Fruit fly (Drosophila melanogaster) whole organism, wandering third instar larva: ENCODE data around the gene CG32246.

Experiments used
- CG32264 ChIP-seq: fragments of 200-800 bp; sonication (Bioruptor generic); optimal IDR thresholded peaks from 2 replicates; lab custom pipeline; 2016; ENCODE audit warnings: missing biosample characterization, missing genetic modification characterization
- CG9705 ChIP-seq: fragments of 200-800 bp; sonication (Bioruptor generic); optimal IDR thresholded peaks from 2 replicates; lab custom pipeline; 2018; ENCODE audit warnings: missing biosample characterization, mild to moderate bottlenecking, missing genetic modification characterization
- CrebA ChIP-seq: fragments of 200-800 bp; sonication (Bioruptor generic); optimal IDR thresholded peaks from 2 replicates; lab custom pipeline; 2016; ENCODE audit warnings: missing biosample characterization, mild to moderate bottlenecking, missing genetic modification characterization, borderline replicate concordance
- Dfd ChIP-seq: fragments of >200 bp; optimal IDR thresholded peaks from 2 replicates; lab custom pipeline; 2017; ENCODE audit warnings: missing biosample characterization, missing genetic modification characterization
- Dif ChIP-seq: fragments of 200-275, 200-300 bp; sonication (Bioruptor generic); optimal IDR thresholded peaks from 2 replicates; lab custom pipeline; 2018; ENCODE audit warnings: missing biosample characterization, missing genetic modification characterization; ENCODE audit not compliant: partially characterized antibody
- HLH106 ChIP-seq: fragments of 200-800 bp; optimal IDR thresholded peaks from 3 replicates; lab custom pipeline; 2019; ENCODE audit warnings: missing biosample characterization, mild to moderate bottlenecking, missing genetic modification characterization, moderate library complexity
- Hnf4 ChIP-seq: fragments of 200-800 bp; sonication (Bioruptor generic); optimal IDR thresholded peaks from 2 replicates; lab custom pipeline; 2016; ENCODE audit warnings: missing biosample characterization, mild to moderate bottlenecking, missing genetic modification characterization
- Hr83 ChIP-seq: fragments of 200-300 bp; sonication (Bioruptor generic); optimal IDR thresholded peaks from 2 replicates; lab custom pipeline; 2016; ENCODE audit warnings: missing biosample characterization, mild to moderate bottlenecking, missing genetic modification characterization, moderate library complexity; ENCODE audit not compliant: poor library complexity, severe bottlenecking
- Mio ChIP-seq: sonication (Bioruptor generic); optimal IDR thresholded peaks from 2 replicates; lab custom pipeline; 2016; ENCODE audit warnings: missing biosample characterization, missing genetic modification characterization
- Rel ChIP-seq, 2 experiments: fragments of 200-800 bp; sonication (Bioruptor generic) in 1 of 2; optimal IDR thresholded peaks; 2 replicates in 1 of 2; 3 replicates in 1 of 2; lab custom pipeline; 2016 to 2019; ENCODE audit warnings: mild to moderate bottlenecking in 2 of 2, missing biosample characterization in 2 of 2, missing genetic modification characterization in 2 of 2, moderate library complexity in 1 of 2
- Sp1 ChIP-seq: fragments of 200-800 bp; sonication (Bioruptor generic); optimal IDR thresholded peaks from 3 replicates; lab custom pipeline; 2019; ENCODE audit warnings: missing biosample characterization, mild to moderate bottlenecking, missing genetic modification characterization, moderate library complexity
- Vsx2 ChIP-seq: fragments of 200-300, 225-300 bp; sonication (Bioruptor generic); optimal IDR thresholded peaks from 2 replicates; lab custom pipeline; 2018; ENCODE audit warnings: missing biosample characterization, missing genetic modification characterization; ENCODE audit not compliant: partially characterized antibody
- br ChIP-seq: fragments of 200-800 bp; sonication (Bioruptor generic); optimal IDR thresholded peaks from 2 replicates; lab custom pipeline; 2016; ENCODE audit warnings: missing biosample characterization, missing genetic modification characterization
- brk ChIP-seq: fragments of 200-800 bp; sonication (Bioruptor generic); optimal IDR thresholded peaks from 2 replicates; lab custom pipeline; 2016; ENCODE audit warnings: missing biosample characterization, mild to moderate bottlenecking, missing genetic modification characterization
- dl ChIP-seq, 2 experiments: fragments of 175-275, 200-275 bp in 1 of 2; fragments of 200-275 bp in 1 of 2; sonication (Bioruptor generic); optimal IDR thresholded peaks; lab custom pipeline; 2018; ENCODE audit warnings: mild to moderate bottlenecking in 2 of 2, missing biosample characterization in 2 of 2, missing genetic modification characterization in 2 of 2, moderate library complexity in 2 of 2; ENCODE audit not compliant: partially characterized antibody in 2 of 2, insufficient read depth in 1 of 2
- dmrt93B ChIP-seq: fragments of 200-800 bp; sonication (Bioruptor generic); optimal IDR thresholded peaks from 2 replicates; lab custom pipeline; 2018; ENCODE audit warnings: missing biosample characterization, mild to moderate bottlenecking, missing genetic modification characterization
- dsf ChIP-seq: sonication (Bioruptor generic); optimal IDR thresholded peaks from 2 replicates; lab custom pipeline; 2016; ENCODE audit warnings: missing biosample characterization, missing genetic modification characterization, borderline replicate concordance
- ey ChIP-seq: fragments of 200-800 bp; sonication (Bioruptor generic); optimal IDR thresholded peaks from 2 replicates; lab custom pipeline; 2016; ENCODE audit warnings: missing biosample characterization, missing genetic modification characterization
- foxo ChIP-seq, 2 experiments: fragments of 200-800 bp; sonication (Bioruptor generic); optimal IDR thresholded peaks; 2 replicates in 1 of 2; 3 replicates in 1 of 2; lab custom pipeline; 2016 to 2017; ENCODE audit warnings: missing biosample characterization in 2 of 2, missing genetic modification characterization in 2 of 2
- fru ChIP-seq: fragments of 200-800 bp; sonication (Bioruptor generic); optimal IDR thresholded peaks from 3 replicates; lab custom pipeline; 2016; ENCODE audit warnings: missing biosample characterization, mild to moderate bottlenecking, missing genetic modification characterization
- h ChIP-seq: fragments of 200-800 bp; sonication (Bioruptor generic); optimal IDR thresholded peaks from 3 replicates; lab custom pipeline; 2016; ENCODE audit warnings: missing biosample characterization, mild to moderate bottlenecking, missing genetic modification characterization
- psq ChIP-seq: fragments of 200-800 bp; sonication (Bioruptor generic); optimal IDR thresholded peaks from 3 replicates; lab custom pipeline; 2017; ENCODE audit warnings: missing biosample characterization, mild to moderate bottlenecking, missing genetic modification characterization, moderate library complexity
- rgr ChIP-seq: fragments of 200-800 bp; sonication (Bioruptor generic); optimal IDR thresholded peaks from 3 replicates; lab custom pipeline; 2016; ENCODE audit warnings: missing biosample characterization, mild to moderate bottlenecking, missing genetic modification characterization
- sage ChIP-seq: fragments of 200-800 bp; sonication (Bioruptor generic); optimal IDR thresholded peaks from 2 replicates; lab custom pipeline; 2016; ENCODE audit warnings: missing biosample characterization, mild to moderate bottlenecking, missing genetic modification characterization
- sv ChIP-seq: fragments of 200-800 bp; sonication (Bioruptor generic); optimal IDR thresholded peaks from 3 replicates; lab custom pipeline; 2016; ENCODE audit warnings: missing biosample characterization, missing genetic modification characterization
- tai ChIP-seq: sonication (Bioruptor generic); optimal IDR thresholded peaks from 2 replicates; lab custom pipeline; 2016; ENCODE audit warnings: missing biosample characterization, missing genetic modification characterization
- usp ChIP-seq: fragments of >200 bp; optimal IDR thresholded peaks from 2 replicates; lab custom pipeline; 2017; ENCODE audit warnings: missing biosample characterization, missing genetic modification characterization
- woc ChIP-seq: sonication (Bioruptor generic); optimal IDR thresholded peaks from 2 replicates; lab custom pipeline; 2016; ENCODE audit warnings: missing biosample characterization, mild to moderate bottlenecking, missing genetic modification characterization

CG32246 gene

DNA sequence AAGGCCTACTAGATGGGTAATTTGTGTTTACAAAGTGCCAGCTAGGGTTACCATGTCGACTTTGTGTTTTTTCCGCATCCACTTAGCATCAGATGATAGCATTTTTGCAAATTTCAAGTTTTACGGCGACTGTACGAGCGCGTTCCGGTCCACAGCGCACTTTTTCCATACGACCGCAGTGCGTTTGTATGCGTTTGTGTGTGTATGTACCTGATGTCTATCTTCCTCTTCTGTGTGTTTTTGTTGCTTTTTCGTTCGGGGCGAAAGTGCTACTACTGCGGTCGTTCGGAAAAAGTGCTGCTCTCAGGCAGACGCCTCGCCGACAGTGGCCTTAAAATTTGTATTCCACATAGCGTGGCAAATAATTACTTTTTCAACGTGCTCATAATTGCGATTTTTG, 6.0 kb downstream of the CG32246 start:
- no peak for TF ChIP-seq ey (GFP tag; lab: Kevin White, UChicago)
- TF ChIP-seq h (GFP tag; lab: Kevin White, UChicago): no peak
- no peak for TF ChIP-seq tai (GFP tag; lab: Kevin White, UChicago)
- TF ChIP-seq Dfd: no peak
- TF ChIP-seq CrebA (GFP tag; lab: Kevin White, UChicago): no peak
- no peak for TF ChIP-seq Rel (GFP tag; optimal IDR thresholded peaks at IDR 0.05; lab: Kevin White, UChicago)
- TF ChIP-seq Rel (tag; optimal IDR thresholded peaks at IDR 0.05; lab: Kevin White, UChicago): peak; percentile 9
- TF ChIP-seq sv (GFP tag; lab: Kevin White, UChicago): no peak
- TF ChIP-seq CG9705 (GFP tag; lab: Kevin White, UChicago): no peak
- no peak for TF ChIP-seq dl (GFP tag; optimal IDR thresholded peaks at IDR 0.05; lab: Kevin White, UChicago; ENCODE audit: insufficient read depth in 1 of 2, partially characterized antibody in 2 of 2)
- TF ChIP-seq CG32264 (GFP tag; lab: Kevin White, UChicago): no peak
- no peak for TF ChIP-seq sage (GFP tag; lab: Kevin White, UChicago)
- TF ChIP-seq Dif: peak; percentile 43
- TF ChIP-seq, all 38 proteins: peak for 2

DNA sequence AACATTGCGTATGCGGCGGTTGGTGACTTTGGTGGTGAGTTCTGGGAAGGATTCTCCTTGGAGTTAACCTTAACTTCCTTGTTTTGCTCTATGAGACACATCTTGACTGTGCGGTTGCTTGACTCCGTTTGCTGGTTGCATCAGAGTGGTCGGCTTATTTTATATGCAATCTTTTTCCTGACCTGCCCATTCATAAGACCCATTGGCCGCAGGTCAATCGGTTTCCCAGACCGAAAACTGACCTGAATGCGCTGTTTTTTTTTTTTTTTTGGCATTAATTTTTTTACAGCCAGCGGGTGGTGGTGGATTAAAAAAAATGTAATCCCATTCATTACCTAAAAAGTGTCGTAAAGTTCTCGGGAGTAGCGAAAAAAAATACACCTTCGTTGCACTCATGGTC, 13.7 kb downstream of the CG32246 start, which contains the start of gene CG13716:
Gene CG13716, minus strand, starts transcription at position 101 of the 400 bp plus-strand sequence.
- no peak for TF ChIP-seq rgr (GFP tag; lab: Kevin White, UChicago)
- TF ChIP-seq dsf (GFP tag; lab: Kevin White, UChicago): no peak
- no peak for TF ChIP-seq ey (GFP tag; lab: Kevin White, UChicago)
- no peak for TF ChIP-seq Dfd
- TF ChIP-seq psq (GFP tag; lab: Kevin White, UChicago): no peak
- TF ChIP-seq brk (GFP tag; lab: Kevin White, UChicago): no peak
- no peak for TF ChIP-seq dmrt93B
- TF ChIP-seq foxo (GFP tag; optimal IDR thresholded peaks at IDR 0.05; lab: Kevin White, UChicago): no peak
- no peak for TF ChIP-seq tai (GFP tag; lab: Kevin White, UChicago)
- no peak for TF ChIP-seq Dif
- TF ChIP-seq, all 38 proteins: peak for 0

DNA sequence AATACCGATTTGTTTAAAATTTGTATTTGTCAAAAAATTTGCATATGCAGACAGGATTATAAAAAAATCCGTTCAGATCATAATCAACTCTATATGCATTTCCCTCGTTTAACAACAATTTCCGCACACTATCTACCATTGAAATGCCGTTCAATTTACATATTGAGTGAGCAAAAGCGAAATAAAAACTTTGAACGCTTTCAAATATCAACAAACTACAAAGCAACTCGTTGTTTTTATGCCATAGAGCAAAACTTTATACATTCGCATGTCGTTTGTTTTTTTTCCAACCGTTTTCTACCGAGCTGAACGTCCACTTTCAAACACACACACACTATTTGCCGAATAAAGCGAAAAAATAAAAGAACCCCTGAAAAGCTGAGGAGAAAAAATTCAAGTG, 27.0 kb downstream of the CG32246 start, which contains the start of gene TTLL1B:
Gene TTLL1B, plus strand, starts transcription at position 301 of the 400 bp plus-strand sequence.
- TF ChIP-seq Dif (no peak), brk (GFP tag; lab: Kevin White, UChicago) (no peak), dl (GFP tag; optimal IDR thresholded peaks at IDR 0.05; lab: Kevin White, UChicago; ENCODE audit: insufficient read depth in 1 of 2, partially characterized antibody in 2 of 2) (no peak), br (no peak), dsf (GFP tag; lab: Kevin White, UChicago) (no peak), tai (GFP tag; lab: Kevin White, UChicago) (no peak), usp (GFP tag; lab: Kevin White, UChicago) (no peak), HLH106 (tag; lab: Kevin White, UChicago) (no peak)

DNA sequence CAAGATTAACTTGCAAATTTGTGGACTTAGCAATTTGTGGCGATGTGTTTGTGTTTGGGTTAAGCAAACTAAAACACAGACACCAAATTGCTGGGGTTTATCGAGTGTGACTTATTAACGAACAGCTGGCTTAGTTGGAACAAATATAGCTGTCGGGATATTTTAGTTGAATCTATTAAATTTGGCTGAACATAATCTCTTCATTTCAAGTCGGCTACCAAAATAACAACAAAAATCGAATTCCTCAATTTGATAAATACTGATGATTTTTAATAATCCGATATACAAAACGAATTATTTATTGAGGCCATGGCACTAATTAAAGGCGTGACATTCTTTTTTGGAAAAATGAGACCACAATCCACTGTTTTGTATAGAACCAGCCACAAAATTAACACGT, 46.3 kb downstream of the CG32246 start, which contains the start of gene CG32236:
Gene CG32236, minus strand, starts transcription at position 101 of the 400 bp plus-strand sequence.
- no peak for TF ChIP-seq fru (GFP tag; lab: Kevin White, UChicago)
- TF ChIP-seq sv (GFP tag; lab: Kevin White, UChicago): no peak
- no peak for TF ChIP-seq psq (GFP tag; lab: Kevin White, UChicago)
- no peak for TF ChIP-seq Mio (GFP tag; lab: Kevin White, UChicago)
- TF ChIP-seq Dfd: no peak
- TF ChIP-seq dl (GFP tag; optimal IDR thresholded peaks at IDR 0.05; lab: Kevin White, UChicago; ENCODE audit: insufficient read depth in 1 of 2, partially characterized antibody in 2 of 2): no peak
- TF ChIP-seq Hnf4: no peak
- no peak for TF ChIP-seq CG9705 (GFP tag; lab: Kevin White, UChicago)
- TF ChIP-seq Rel (GFP tag; optimal IDR thresholded peaks at IDR 0.05; lab: Kevin White, UChicago): no peak
- TF ChIP-seq Rel (tag; optimal IDR thresholded peaks at IDR 0.05; lab: Kevin White, UChicago): no peak
- TF ChIP-seq Vsx2 (GFP tag; lab: Kevin White, UChicago): no peak
- TF ChIP-seq woc (GFP tag; lab: Kevin White, UChicago): no peak
- TF ChIP-seq Sp1 (GFP tag; lab: Kevin White, UChicago): no peak
- no peak for TF ChIP-seq Hr83 (GFP tag; lab: Kevin White, UChicago)
- TF ChIP-seq Dif: no peak
- TF ChIP-seq ey (GFP tag; lab: Kevin White, UChicago): no peak
- TF ChIP-seq foxo (GFP tag; optimal IDR thresholded peaks at IDR 0.05; lab: Kevin White, UChicago): no peak
- no peak for TF ChIP-seq dmrt93B
- no peak for TF ChIP-seq CG32264 (GFP tag; lab: Kevin White, UChicago)
- TF ChIP-seq brk (GFP tag; lab: Kevin White, UChicago): no peak
